Worm (Caenorhabditis elegans) whole organism, L1 larva: ENCODE measurements around the gene C07A9.10.

ENCODE experiments used
- C34B4.2 ChIP-seq: sonication (generic microtip); optimal IDR thresholded peaks from 2 replicates; lab custom pipeline; 2017; ENCODE audit warnings: mild to moderate bottlenecking, missing genetic modification characterization, missing compliant biosample characterization
- ama-1 ChIP-seq: fragments of 150-350 bp; optimal IDR thresholded peaks from 2 replicates; lab custom pipeline; 2014
- efl-3 ChIP-seq: fragments of 200-800 bp; sonication (Bioruptor generic); optimal IDR thresholded peaks from 2 replicates; lab custom pipeline; 2018; ENCODE audit warnings: mild to moderate bottlenecking, missing genetic modification characterization, missing compliant biosample characterization
- elt-3 ChIP-seq, 6 experiments: fragments of 150-350 bp in 1 of 6; sonication (generic microtip); optimal IDR thresholded peaks; 2 replicates each; lab custom pipeline; 2017 to 2018; ENCODE audit warnings: missing biosample characterization in 6 of 6, missing genetic modification characterization in 6 of 6, inconsistent platforms in 1 of 6
- lin-13 ChIP-seq: fragments of 150-350 bp; optimal IDR thresholded peaks from 2 replicates; lab custom pipeline; 2014; ENCODE audit warnings: missing biosample characterization, missing genetic modification reagents, missing genetic modification characterization
- nhr-28 ChIP-seq: fragments of 150-350 bp; optimal IDR thresholded peaks from 2 replicates; lab custom pipeline; 2014; ENCODE audit warnings: missing biosample characterization, missing genetic modification characterization
- snpc-4 ChIP-seq: fragments of 150-350 bp; optimal IDR thresholded peaks from 2 replicates; lab custom pipeline; 2014; ENCODE audit warnings: missing biosample characterization, missing genetic modification characterization
- unc-130 ChIP-seq: fragments of 150-350 bp; optimal IDR thresholded peaks from 2 replicates; lab custom pipeline; 2017; ENCODE audit warnings: missing biosample characterization, missing genetic modification characterization, inconsistent platforms
- unc-30 ChIP-seq: sonication (generic microtip); optimal IDR thresholded peaks from 2 replicates; lab custom pipeline; 2017; ENCODE audit warnings: missing biosample characterization, missing genetic modification characterization
- ztf-11 ChIP-seq, 2 experiments: sonication (generic microtip); optimal IDR thresholded peaks; 2 replicates each; lab custom pipeline; 2016 to 2017; ENCODE audit warnings: missing genetic modification characterization in 2 of 2, missing biosample characterization in 1 of 2, missing compliant biosample characterization in 1 of 2

- TF ChIP-seq ztf-11 (tag; optimal IDR thresholded peaks at IDR 0.05; lab: Kevin White, UChicago) = no peak
- TF ChIP-seq nhr-28 (tag; lab: Kevin White, UChicago) = no peak
- TF ChIP-seq ama-1 = no peak
- TF ChIP-seq efl-3 (GFP tag; lab: Kevin White, UChicago) = no peak
- TF ChIP-seq C34B4.2 (tag; lab: Kevin White, UChicago) = no peak
- TF ChIP-seq elt-3 (tag; optimal IDR thresholded peaks at IDR 0.05; lab: Kevin White, UChicago) = peak in 3 of 6 experiments; percentile 23 to 47 (median 33)
- no peak for TF ChIP-seq unc-30 (tag; lab: Kevin White, UChicago)
- TF ChIP-seq lin-13 (GFP tag; lab: Kevin White, UChicago) = no peak
- TF ChIP-seq snpc-4 (tag; lab: Kevin White, UChicago) = no peak
- no peak for TF ChIP-seq unc-130
Measured at ce11 chrIII:9678819-9679218, 7.0 kb downstream of the C07A9.10 start, which contains the start of gene ugt-60.
